Worm (Caenorhabditis elegans) whole organism, L3 larva: ENCODE measurements around the gene fbxa-107.

Source experiments
- R02D3.7 ChIP-seq: fragments of 150-350 bp; optimal IDR thresholded peaks from 2 replicates; lab custom pipeline; 2014; ENCODE audit warnings: missing biosample characterization, missing genetic modification characterization
- aly-2 ChIP-seq: fragments of 150-350 bp; optimal IDR thresholded peaks from 2 replicates; lab custom pipeline; 2014; ENCODE audit warnings: missing biosample characterization, missing genetic modification characterization
- ama-1 ChIP-seq: fragments of 150-350 bp; optimal IDR thresholded peaks from 2 replicates; lab custom pipeline; 2018
- ceh-28 ChIP-seq: fragments of 150-350 bp; optimal IDR thresholded peaks from 2 replicates; lab custom pipeline; 2014; ENCODE audit warnings: missing biosample characterization, missing genetic modification reagents, missing genetic modification characterization
- ceh-82 ChIP-seq: fragments of 150-350 bp; optimal IDR thresholded peaks from 2 replicates; lab custom pipeline; 2014; ENCODE audit warnings: missing biosample characterization, missing genetic modification characterization
- daf-12 ChIP-seq: fragments of 150-350 bp; optimal IDR thresholded peaks from 2 replicates; lab custom pipeline; 2014; ENCODE audit warnings: missing biosample characterization, missing genetic modification reagents, missing genetic modification characterization
- egl-5 ChIP-seq: fragments of 150-350 bp; optimal IDR thresholded peaks from 2 replicates; lab custom pipeline; 2017; ENCODE audit warnings: missing biosample characterization, missing genetic modification reagents, missing genetic modification characterization, inconsistent platforms
- elt-2 ChIP-seq: sonication (generic microtip); optimal IDR thresholded peaks from 2 replicates; lab custom pipeline; 2016; ENCODE audit warnings: missing genetic modification reagents, mild to moderate bottlenecking, missing genetic modification characterization, missing compliant biosample characterization
- elt-3 ChIP-seq, 3 experiments: fragments of 150-350 bp in 1 of 3; sonication (generic microtip) in 2 of 3; optimal IDR thresholded peaks; 2 replicates in 2 of 3; 4 replicates in 1 of 3; lab custom pipeline; 2014 to 2017; ENCODE audit warnings: missing biosample characterization in 3 of 3, missing genetic modification characterization in 3 of 3
- fkh-10 ChIP-seq: sonication (generic microtip); optimal IDR thresholded peaks from 2 replicates; lab custom pipeline; 2017; ENCODE audit warnings: missing biosample characterization, missing genetic modification reagents, missing genetic modification characterization
- fkh-2 ChIP-seq: fragments of 150-350 bp; optimal IDR thresholded peaks from 2 replicates; lab custom pipeline; 2014; ENCODE audit warnings: missing biosample characterization, missing genetic modification reagents, missing genetic modification characterization
- fos-1 ChIP-seq: fragments of 150-350 bp; optimal IDR thresholded peaks from 2 replicates; lab custom pipeline; 2014; ENCODE audit warnings: missing biosample characterization, missing genetic modification characterization
- hmg-11 ChIP-seq: sonication (generic microtip); optimal IDR thresholded peaks from 2 replicates; lab custom pipeline; 2016; ENCODE audit warnings: missing genetic modification characterization, missing compliant biosample characterization
- jun-1 ChIP-seq: fragments of 150-350 bp; optimal IDR thresholded peaks from 2 replicates; lab custom pipeline; 2014; ENCODE audit warnings: missing biosample characterization, missing genetic modification reagents, missing genetic modification characterization
- lin-15B ChIP-seq: fragments of 150-350 bp; optimal IDR thresholded peaks from 2 replicates; lab custom pipeline; 2014; ENCODE audit warnings: missing biosample characterization, missing genetic modification characterization
- lin-39 ChIP-seq: fragments of 150-350 bp; optimal IDR thresholded peaks from 2 replicates; lab custom pipeline; 2018; ENCODE audit warnings: missing biosample characterization, missing genetic modification reagents, missing genetic modification characterization
- lsy-12 ChIP-seq: sonication (generic microtip); optimal IDR thresholded peaks from 2 replicates; lab custom pipeline; 2016; ENCODE audit warnings: mild to moderate bottlenecking, missing genetic modification characterization, missing compliant biosample characterization
- mdl-1 ChIP-seq: fragments of 150-350 bp; optimal IDR thresholded peaks from 2 replicates; lab custom pipeline; 2014; ENCODE audit warnings: missing biosample characterization, missing genetic modification characterization
- nfya-1 ChIP-seq: sonication (generic microtip); optimal IDR thresholded peaks from 2 replicates; lab custom pipeline; 2017; ENCODE audit warnings: missing genetic modification characterization, mild to moderate bottlenecking, missing compliant biosample characterization, antibody characterized with exemption, moderate library complexity; ENCODE audit not compliant: insufficient read depth
- nhr-11 ChIP-seq: fragments of 150-350 bp; optimal IDR thresholded peaks from 2 replicates; lab custom pipeline; 2014; ENCODE audit warnings: missing biosample characterization, missing genetic modification characterization
- nhr-12 ChIP-seq: fragments of 150-350 bp; optimal IDR thresholded peaks from 2 replicates; lab custom pipeline; 2014; ENCODE audit warnings: missing biosample characterization, missing genetic modification characterization
- nhr-23 ChIP-seq: fragments of 150-350 bp; optimal IDR thresholded peaks from 2 replicates; lab custom pipeline; 2014; ENCODE audit warnings: missing biosample characterization, missing genetic modification reagents, missing genetic modification characterization
- nhr-237 ChIP-seq: fragments of 150-350 bp; optimal IDR thresholded peaks from 2 replicates; lab custom pipeline; 2014; ENCODE audit warnings: missing biosample characterization, missing genetic modification characterization
- nhr-43 ChIP-seq: sonication (generic microtip); optimal IDR thresholded peaks from 2 replicates; lab custom pipeline; 2016; ENCODE audit warnings: mild to moderate bottlenecking, missing genetic modification characterization, missing compliant biosample characterization; ENCODE audit not compliant: poor library complexity, severe bottlenecking
- nhr-76 ChIP-seq: fragments of 150-350 bp; sonication (generic microtip); optimal IDR thresholded peaks from 5 replicates; lab custom pipeline; 2014; ENCODE audit warnings: missing biosample characterization, missing genetic modification characterization
- pha-4 ChIP-seq: fragments of 150-350 bp; optimal IDR thresholded peaks from 2 replicates; lab custom pipeline; 2014; ENCODE audit warnings: missing biosample characterization, missing genetic modification reagents, missing genetic modification characterization
- pqm-1 ChIP-seq: fragments of 150-350 bp; optimal IDR thresholded peaks from 2 replicates; lab custom pipeline; 2017; ENCODE audit warnings: missing biosample characterization, missing genetic modification characterization, inconsistent platforms
- sea-2 ChIP-seq: fragments of 150-350 bp; sonication (generic microtip); optimal IDR thresholded peaks from 4 replicates; lab custom pipeline; 2014; ENCODE audit warnings: missing biosample characterization, missing genetic modification reagents, missing genetic modification characterization
- skn-1 ChIP-seq: fragments of 150-350 bp; optimal IDR thresholded peaks from 2 replicates; lab custom pipeline; 2014; ENCODE audit warnings: missing biosample characterization, missing genetic modification characterization
- tbx-2 ChIP-seq: sonication (generic microtip); optimal IDR thresholded peaks from 2 replicates; lab custom pipeline; 2016; ENCODE audit warnings: mild to moderate bottlenecking, missing genetic modification characterization, missing compliant biosample characterization
- unc-39 ChIP-seq: sonication (generic microtip); optimal IDR thresholded peaks from 4 replicates; lab custom pipeline; 2017; ENCODE audit warnings: missing biosample characterization, missing genetic modification characterization
- unc-62 ChIP-seq: fragments of 150-350 bp; sonication (generic microtip); optimal IDR thresholded peaks from 4 replicates; lab custom pipeline; 2014; ENCODE audit warnings: missing biosample characterization, missing genetic modification reagents, missing genetic modification characterization
- zag-1 ChIP-seq: fragments of 150-350 bp; optimal IDR thresholded peaks from 2 replicates; lab custom pipeline; 2014; ENCODE audit warnings: missing biosample characterization, missing genetic modification characterization
- ztf-11 ChIP-seq: fragments of 150-350 bp; optimal IDR thresholded peaks from 2 replicates; lab custom pipeline; 2014; ENCODE audit warnings: missing biosample characterization, missing genetic modification characterization
- ztf-4 ChIP-seq: fragments of 150-350 bp; optimal IDR thresholded peaks from 2 replicates; lab custom pipeline; 2014; ENCODE audit warnings: missing biosample characterization, missing genetic modification characterization

Gene fbxa-107

DNA sequence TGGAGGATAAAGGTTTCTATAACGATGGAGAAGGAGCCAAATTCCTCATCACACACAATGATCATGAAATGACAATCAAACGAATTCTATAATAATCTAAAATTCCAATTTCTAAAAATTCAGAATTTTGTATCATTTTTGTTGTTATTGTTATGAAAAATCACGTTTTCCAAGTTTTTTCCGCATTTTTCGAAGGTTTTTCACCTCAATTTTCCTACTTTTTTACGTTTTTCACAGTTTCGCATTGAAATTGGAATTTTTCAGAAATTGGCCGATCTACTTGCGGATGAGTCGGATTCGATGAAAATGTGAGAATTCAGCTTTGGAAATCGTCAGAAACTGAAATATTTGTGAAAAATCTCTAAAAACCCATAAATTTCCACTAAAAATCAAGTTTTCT lies 1.3 kb downstream of the fbxa-107 start, which contains the start of gene fbxa-210:
fbxa-210 (plus strand) TSS at position 301 of the 400 bp plus-strand sequence.
- TF ChIP-seq nhr-12 (tag; lab: Kevin White, UChicago) (no peak), jun-1 (tag; lab: Kevin White, UChicago) (no peak), elt-2 (tag; lab: Kevin White, UChicago) (no peak), zag-1 (no peak), lsy-12 (tag; lab: Kevin White, UChicago) (no peak), lin-15B (tag; lab: Kevin White, UChicago) (no peak), ama-1 (lab: Kevin White, UChicago) (no peak), fkh-2 (tag; lab: Kevin White, UChicago) (no peak), fkh-10 (no peak), hmg-11 (tag; lab: Kevin White, UChicago) (no peak), lin-39 (tag; lab: Kevin White, UChicago) (no peak), nhr-11 (tag; lab: Kevin White, UChicago) (no peak), sea-2 (GFP tag; lab: Kevin White, UChicago) (no peak), ztf-11 (tag; lab: Kevin White, UChicago) (no peak), nhr-43 (tag; lab: Kevin White, UChicago) (no peak)

- TF ChIP-seq nfya-1 (no peak), fkh-10 (no peak), nhr-23 (tag; lab: Kevin White, UChicago) (no peak), aly-2 (tag; lab: Kevin White, UChicago) (no peak), egl-5 (tag; lab: Kevin White, UChicago) (no peak), elt-3 (tag; optimal IDR thresholded peaks at IDR 0.05; lab: Kevin White, UChicago) (no peak), fos-1 (tag; lab: Kevin White, UChicago) (no peak), unc-39 (tag; lab: Kevin White, UChicago) (no peak), lin-15B (tag; lab: Kevin White, UChicago) (no peak), mdl-1 (tag; lab: Kevin White, UChicago) (no peak), nhr-237 (no peak), nhr-76 (tag; lab: Kevin White, UChicago) (no peak), pqm-1 (tag; lab: Kevin White, UChicago) (no peak), tbx-2 (tag; lab: Kevin White, UChicago) (no peak), lsy-12 (tag; lab: Kevin White, UChicago) (no peak), ztf-11 (tag; lab: Kevin White, UChicago) (no peak), unc-62 (GFP tag; lab: Kevin White, UChicago) (no peak), fkh-2 (tag; lab: Kevin White, UChicago) (no peak)
Measured at ce11 chrV:18127192-18127591, 3.5 kb downstream of the fbxa-107 start, which contains the start of gene fbxa-211. fbxa-211 (plus strand) TSS chrV:18127519.

DNA sequence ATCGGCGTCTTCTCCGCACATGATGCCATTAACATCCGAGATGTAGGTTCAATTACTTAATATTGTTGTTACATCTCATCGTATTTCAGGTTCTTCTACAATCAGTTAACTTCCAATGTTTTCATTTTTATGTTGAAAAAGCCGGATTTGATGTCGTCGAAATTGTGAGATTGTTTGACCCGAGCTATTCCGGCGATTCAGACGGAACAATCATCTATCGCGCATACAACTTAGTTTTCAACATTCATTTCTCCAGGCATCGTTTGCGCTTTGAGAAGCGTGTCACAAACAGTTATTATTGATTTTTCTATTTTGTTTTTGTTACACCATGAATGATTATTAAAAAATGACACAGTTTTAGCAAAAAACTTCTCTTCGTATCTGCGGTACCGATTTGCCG lies 4.8 kb downstream of the fbxa-107 start:
- TF ChIP-seq elt-3 (tag; optimal IDR thresholded peaks at IDR 0.05; lab: Kevin White, UChicago) (no peak), nhr-237 (no peak), nhr-11 (tag; lab: Kevin White, UChicago) (no peak), ztf-4 (tag; lab: Kevin White, UChicago) (no peak), pqm-1 (tag; lab: Kevin White, UChicago) (no peak), daf-12 (tag; lab: Kevin White, UChicago) (no peak), fkh-10 (no peak), ceh-82 (no peak), unc-39 (tag; lab: Kevin White, UChicago) (no peak), R02D3.7 (tag; lab: Kevin White, UChicago) (no peak), jun-1 (tag; lab: Kevin White, UChicago) (no peak), mdl-1 (tag; lab: Kevin White, UChicago) (no peak), nhr-12 (tag; lab: Kevin White, UChicago) (no peak), pha-4 (no peak), fkh-2 (tag; lab: Kevin White, UChicago) (no peak), nhr-23 (tag; lab: Kevin White, UChicago) (no peak), fos-1 (tag; lab: Kevin White, UChicago) (no peak), skn-1 (tag; lab: Kevin White, UChicago) (no peak), ceh-28 (tag; lab: Kevin White, UChicago) (no peak)
